Worm (Caenorhabditis elegans) whole organism, L4 larva: ENCODE measurements around the gene ZC443.2.

ENCODE experiments used
- F26F4.8 ChIP-seq: fragments of 200-800 bp; sonication (Bioruptor generic); conservative IDR thresholded peaks from 2 replicates; pipeline ENCODE4 v1.3.6; 2022; ENCODE audit warnings: missing genetic modification characterization, missing compliant biosample characterization
- F37D6.2 ChIP-seq: sonication (generic microtip); optimal IDR thresholded peaks from 2 replicates; lab custom pipeline; 2016; ENCODE audit warnings: mild to moderate bottlenecking, missing genetic modification characterization, missing compliant biosample characterization
- F49E8.2 ChIP-seq: sonication (generic microtip); optimal IDR thresholded peaks from 2 replicates; lab custom pipeline; 2016; ENCODE audit warnings: missing compliant biosample characterization, mild to moderate bottlenecking, missing genetic modification characterization, borderline replicate concordance
- Y75B8A.6 ChIP-seq: fragments of 200-800 bp; sonication (Bioruptor generic); IDR thresholded peaks from 2 replicates; pipeline ENCODE4 v1.3.6; 2022; ENCODE audit warnings: missing genetic modification reagents, missing genetic modification characterization, missing compliant biosample characterization
- aha-1 ChIP-seq: fragments of 150-350 bp; peaks from one replicate; lab custom pipeline; 2014; ENCODE audit warnings: missing biosample characterization, missing genetic modification characterization
- ceh-62 ChIP-seq: sonication (generic microtip); optimal IDR thresholded peaks from 2 replicates; lab custom pipeline; 2017; ENCODE audit warnings: missing biosample characterization, missing genetic modification characterization
- ceh-82 ChIP-seq: sonication (generic microtip); optimal IDR thresholded peaks from 2 replicates; lab custom pipeline; 2017; ENCODE audit warnings: missing biosample characterization, missing genetic modification characterization
- cey-2 ChIP-seq: sonication (generic microtip); optimal IDR thresholded peaks from 3 replicates; lab custom pipeline; 2017; ENCODE audit warnings: missing genetic modification characterization, mild to moderate bottlenecking, missing compliant biosample characterization, antibody characterized with exemption, borderline replicate concordance; ENCODE audit not compliant: insufficient read depth
- ctbp-1 ChIP-seq: fragments of 200-800 bp; sonication (Bioruptor generic); IDR thresholded peaks from 2 replicates; pipeline ENCODE4 v1.3.6; 2022; ENCODE audit warnings: missing genetic modification reagents, missing genetic modification characterization, missing compliant biosample characterization
- daf-12 ChIP-seq: fragments of 150-350 bp; optimal IDR thresholded peaks from 2 replicates; lab custom pipeline; 2014; ENCODE audit warnings: missing biosample characterization, missing genetic modification reagents, missing genetic modification characterization
- daf-16 ChIP-seq, 3 experiments: sonication (generic microtip); optimal IDR thresholded peaks; 2 replicates each; lab custom pipeline; 2016 to 2017; ENCODE audit warnings: missing genetic modification characterization in 3 of 3, missing genetic modification reagents in 3 of 3, mild to moderate bottlenecking in 2 of 3, missing compliant biosample characterization in 2 of 3, missing biosample characterization in 1 of 3, moderate library complexity in 1 of 3
- dmd-6 ChIP-seq: fragments of 200-800 bp; sonication (Bioruptor generic); IDR thresholded peaks from 2 replicates; pipeline ENCODE4 v1.3.6; 2022; ENCODE audit warnings: missing genetic modification reagents, missing genetic modification characterization, missing compliant biosample characterization
- dve-1 ChIP-seq: sonication (generic microtip); optimal IDR thresholded peaks from 2 replicates; lab custom pipeline; 2017; ENCODE audit warnings: antibody characterized with exemption, mild to moderate bottlenecking, missing genetic modification characterization, missing compliant biosample characterization; ENCODE audit not compliant: insufficient read depth
- egl-43 ChIP-seq: fragments of 200-800 bp; sonication (Bioruptor generic); IDR thresholded peaks from 2 replicates; pipeline ENCODE4 v1.3.6; 2022; ENCODE audit warnings: missing genetic modification reagents, missing genetic modification characterization, missing compliant biosample characterization
- fkh-10 ChIP-seq: fragments of 150-350 bp; optimal IDR thresholded peaks from 2 replicates; lab custom pipeline; 2014; ENCODE audit warnings: missing biosample characterization, missing genetic modification reagents, missing genetic modification characterization
- hlh-11 ChIP-seq: fragments of 200-800 bp; sonication (Bioruptor generic); optimal IDR thresholded peaks from 2 replicates; lab custom pipeline; 2018; ENCODE audit warnings: mild to moderate bottlenecking, missing genetic modification characterization, missing compliant biosample characterization
- jun-1 ChIP-seq: fragments of 150-350 bp; optimal IDR thresholded peaks from 2 replicates; lab custom pipeline; 2014; ENCODE audit warnings: missing biosample characterization, missing genetic modification reagents, missing genetic modification characterization
- lin-15B ChIP-seq: fragments of 150-350 bp; sonication (generic microtip); optimal IDR thresholded peaks from 3 replicates; lab custom pipeline; 2014; ENCODE audit warnings: missing biosample characterization, missing genetic modification characterization
- madf-5 ChIP-seq, 2 experiments: fragments of 200-800 bp; sonication (Bioruptor generic); IDR thresholded peaks; 2 replicates each; pipeline ENCODE4 v1.3.6; 2022; ENCODE audit warnings: missing compliant biosample characterization in 2 of 2, missing genetic modification characterization in 2 of 2
- madf-9 ChIP-seq: fragments of 200-800 bp; sonication (Bioruptor generic); conservative IDR thresholded peaks from 2 replicates; pipeline ENCODE4 v1.3.6; 2022; ENCODE audit warnings: missing genetic modification reagents, missing genetic modification characterization, missing compliant biosample characterization
- mdl-1 ChIP-seq, 2 experiments: fragments of 150-350 bp in 1 of 2; sonication (generic microtip) in 1 of 2; optimal IDR thresholded peaks; 2 replicates each; lab custom pipeline; 2014 to 2017; ENCODE audit warnings: missing biosample characterization in 2 of 2, missing genetic modification characterization in 2 of 2
- mep-1 ChIP-seq: fragments of 150-350 bp; sonication (generic microtip); optimal IDR thresholded peaks from 3 replicates; lab custom pipeline; 2014; ENCODE audit warnings: missing biosample characterization, missing genetic modification characterization
- nhr-10 ChIP-seq: fragments of 150-350 bp; optimal IDR thresholded peaks from 2 replicates; lab custom pipeline; 2014; ENCODE audit warnings: missing biosample characterization, missing genetic modification characterization
- nhr-102 ChIP-seq: sonication (generic microtip); optimal IDR thresholded peaks from 2 replicates; lab custom pipeline; 2016; ENCODE audit warnings: mild to moderate bottlenecking, missing genetic modification characterization, moderate library complexity, missing compliant biosample characterization
- nhr-25 ChIP-seq: sonication (generic microtip); optimal IDR thresholded peaks from 2 replicates; lab custom pipeline; 2017; ENCODE audit warnings: missing genetic modification characterization, mild to moderate bottlenecking, missing compliant biosample characterization, antibody characterized with exemption, moderate library complexity, borderline replicate concordance; ENCODE audit not compliant: insufficient read depth
- nhr-28 ChIP-seq: fragments of 150-350 bp; optimal IDR thresholded peaks from 2 replicates; lab custom pipeline; 2014; ENCODE audit warnings: missing biosample characterization, missing genetic modification characterization
- nhr-48 ChIP-seq: sonication (generic microtip); optimal IDR thresholded peaks from 2 replicates; lab custom pipeline; 2016; ENCODE audit warnings: mild to moderate bottlenecking, missing genetic modification characterization, missing compliant biosample characterization
- nhr-76 ChIP-seq: fragments of 150-350 bp; optimal IDR thresholded peaks from 2 replicates; lab custom pipeline; 2014; ENCODE audit warnings: missing biosample characterization, missing genetic modification characterization
- nhr-77 ChIP-seq: fragments of 150-350 bp; optimal IDR thresholded peaks from 2 replicates; lab custom pipeline; 2014; ENCODE audit warnings: missing biosample characterization, missing genetic modification characterization
- pqm-1 ChIP-seq: sonication (generic microtip); optimal IDR thresholded peaks from 2 replicates; lab custom pipeline; 2017; ENCODE audit warnings: missing biosample characterization, missing genetic modification characterization
- spr-3 ChIP-seq: fragments of 200-800 bp; sonication (Bioruptor generic); optimal IDR thresholded peaks from 2 replicates; lab custom pipeline; 2018; ENCODE audit warnings: mild to moderate bottlenecking, missing genetic modification characterization, missing compliant biosample characterization
- unc-62 ChIP-seq, 3 experiments: fragments of 150-350 bp in 1 of 3; sonication (generic microtip); optimal IDR thresholded peaks in 2 of 3; peaks in 1 of 3; 1 replicate in 1 of 3; 2 replicates in 2 of 3; lab custom pipeline; 2014 to 2017; ENCODE audit warnings: missing biosample characterization in 3 of 3, missing genetic modification characterization in 3 of 3, missing genetic modification reagents in 3 of 3, missing genotype in 1 of 3
- ztf-11 ChIP-seq: fragments of 150-350 bp; optimal IDR thresholded peaks from 2 replicates; lab custom pipeline; 2014; ENCODE audit warnings: missing biosample characterization, missing genetic modification characterization
- ztf-7 ChIP-seq: fragments of 150-350 bp; optimal IDR thresholded peaks from 2 replicates; lab custom pipeline; 2014; ENCODE audit warnings: missing biosample characterization, missing genetic modification characterization

ZC443.2 gene

ce11 chrV:12827219-12827618 is 16.2 kb upstream of the ZC443.2 start, which contains the start of gene ugt-15:
Gene ugt-15 (plus strand): TSS chrV:12827519.
- TF ChIP-seq nhr-48 (tag; lab: Kevin White, UChicago) (no peak), ceh-82 (no peak), spr-3 (no peak), daf-12 (tag; lab: Kevin White, UChicago) (no peak), madf-5 (GFP tag; IDR thresholded peaks at IDR 0.05; lab: Robert Waterston, UW) (no peak), Y75B8A.6 (GFP tag; lab: Robert Waterston, UW) (no peak), ztf-7 (no peak), cey-2 (tag; lab: Kevin White, UChicago) (no peak), F26F4.8 (GFP tag; lab: Robert Waterston, UW) (no peak), nhr-10 (tag; lab: Kevin White, UChicago) (no peak), F37D6.2 (tag; lab: Kevin White, UChicago) (no peak)

ce11 chrV:12824777-12825176 is 13.8 kb upstream of the ZC443.2 start, which contains the start of gene ugt-16:
Gene ugt-16 (plus strand): TSS chrV:12825024.
- TF ChIP-seq nhr-76 (tag; lab: Kevin White, UChicago) (no peak), aha-1 (tag; lab: Kevin White, UChicago) (no peak), nhr-48 (tag; lab: Kevin White, UChicago) (no peak), daf-16 (GFP tag; optimal IDR thresholded peaks at IDR 0.05; lab: Kevin White, UChicago) (no peak), daf-16 (tag; optimal IDR thresholded peaks at IDR 0.05; lab: Kevin White, UChicago) (peak; percentile 2), pqm-1 (tag; lab: Kevin White, UChicago) (peak; percentile 50), mep-1 (no peak), dmd-6 (peak; percentile 24; the same call in 1 of the 2 replicates), unc-62 (GFP tag; optimal IDR thresholded peaks at IDR 0.05 in 1 of 2; lab: Kevin White, UChicago) (peak in 1 of 2 experiments; percentile 6), unc-62 (tag; optimal IDR thresholded peaks at IDR 0.05; lab: Kevin White, UChicago) (no peak), ztf-11 (tag; lab: Kevin White, UChicago) (no peak), daf-12 (tag; lab: Kevin White, UChicago) (no peak), ctbp-1 (GFP tag; lab: Robert Waterston, UW) (no peak), jun-1 (tag; lab: Kevin White, UChicago) (no peak), nhr-28 (tag; lab: Kevin White, UChicago) (peak; percentile 77), nhr-77 (tag; lab: Kevin White, UChicago) (peak; percentile 19), nhr-102 (tag; lab: Kevin White, UChicago) (peak; percentile 10)

DNA sequence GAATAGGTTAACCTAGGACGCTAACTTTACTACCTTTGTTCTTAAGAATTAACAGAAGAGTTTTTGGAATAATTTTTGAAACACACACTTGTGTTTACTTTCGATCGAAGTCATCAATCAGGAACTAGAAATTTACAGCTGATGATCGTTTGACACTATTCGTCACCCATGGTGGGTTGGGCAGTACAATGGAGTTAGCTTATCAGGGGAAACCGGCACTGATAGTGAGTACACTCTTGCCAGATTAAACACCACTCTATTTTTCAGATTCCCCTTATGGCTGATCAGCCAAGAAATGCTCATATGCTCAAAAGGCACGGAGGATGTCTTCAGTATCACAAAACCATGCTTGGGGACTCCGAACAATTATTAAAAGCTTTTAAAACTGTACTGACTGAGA is 11.1 kb upstream of the ZC443.2 start:
- peak; percentile 15 for TF ChIP-seq dve-1 (tag; lab: Kevin White, UChicago)
- TF ChIP-seq dmd-6, result peak; percentile 73
- no peak for TF ChIP-seq nhr-25 (tag; lab: Kevin White, UChicago)
- TF ChIP-seq nhr-28 (tag; lab: Kevin White, UChicago), result peak; percentile 77
- no peak for TF ChIP-seq egl-43
- no peak for TF ChIP-seq ceh-62 (tag; lab: Kevin White, UChicago)
- no peak for TF ChIP-seq madf-9 (GFP tag; lab: Robert Waterston, UW)
- TF ChIP-seq pqm-1 (tag; lab: Kevin White, UChicago), result peak; percentile 54
- no peak for TF ChIP-seq ztf-11 (tag; lab: Kevin White, UChicago)
- TF ChIP-seq hlh-11 (tag; lab: Kevin White, UChicago), result peak; percentile 53
- no peak for TF ChIP-seq F49E8.2 (tag; lab: Kevin White, UChicago)
- TF ChIP-seq fkh-10, result no peak
- no peak for TF ChIP-seq mdl-1 (tag; optimal IDR thresholded peaks at IDR 0.05; lab: Kevin White, UChicago)
- TF ChIP-seq daf-16 (GFP tag; optimal IDR thresholded peaks at IDR 0.05; lab: Kevin White, UChicago), result no peak
- peak; percentile 11 for TF ChIP-seq daf-16 (tag; optimal IDR thresholded peaks at IDR 0.05; lab: Kevin White, UChicago)
- TF ChIP-seq lin-15B (tag; lab: Kevin White, UChicago), result no peak
- no peak for TF ChIP-seq ztf-7
- TF ChIP-seq, all 104 proteins: peak for 6
